Fruit fly (Drosophila melanogaster) whole organism: ENCODE results near the gene CG11679.

ENCODE experiments used
- CG8478 ChIP-seq: fragments of >200 bp; optimal IDR thresholded peaks from 2 replicates; lab custom pipeline; 2018; ENCODE audit warnings: inconsistent platforms
- Dll ChIP-seq: fragments of >200 bp; optimal IDR thresholded peaks from 2 replicates; lab custom pipeline; 2017
- EcR ChIP-seq, 2 experiments: fragments of >200 bp; optimal IDR thresholded peaks; 2 replicates each; lab custom pipeline; 2017; ENCODE audit warnings: missing biosample characterization in 2 of 2, missing genetic modification characterization in 2 of 2, missing genetic modification reagents in 2 of 2
- psq ChIP-seq: fragments of >200 bp; optimal IDR thresholded peaks from 2 replicates; lab custom pipeline; 2017
- usp ChIP-seq: fragments of >200 bp; optimal IDR thresholded peaks from 2 replicates; lab custom pipeline; 2017; ENCODE audit warnings: missing biosample characterization, missing genetic modification characterization, mixed read lengths

DNA sequence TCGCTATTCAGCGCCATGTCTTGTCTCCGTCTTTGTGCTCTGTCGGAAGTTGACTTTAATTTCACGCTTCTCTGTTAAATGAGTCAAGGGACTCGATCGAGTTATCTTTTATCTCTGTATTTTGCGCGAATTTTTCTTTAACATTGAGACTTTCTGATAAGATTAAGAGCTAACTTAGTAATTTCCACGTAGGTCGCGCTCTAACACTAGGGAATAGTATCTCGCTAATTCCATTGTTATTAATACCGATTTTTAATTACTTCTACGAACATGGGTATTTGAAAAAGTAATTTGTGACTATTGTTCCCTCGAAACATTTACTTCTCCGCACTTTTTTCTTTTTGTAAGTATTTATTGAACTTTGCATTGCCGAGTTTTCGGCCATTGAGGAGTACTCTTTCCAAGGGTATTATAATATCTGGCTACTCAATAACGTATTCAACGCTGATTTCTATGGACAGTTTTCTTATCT, 27.7 kb upstream of the CG11679 start, which contains the start of gene CG8952:
- TF ChIP-seq CG8478 (lab: Kevin White, UChicago) (no peak), EcR (GFP tag; optimal IDR thresholded peaks at IDR 0.05; lab: Kevin White, UChicago) (no peak), Dll (lab: Kevin White, UChicago) (no peak), psq (lab: Kevin White, UChicago) (no peak), usp (GFP tag; lab: Kevin White, UChicago) (no peak)
